Worm (Caenorhabditis elegans): ENCODE results near the gene Y39G8B.1.

The Y39G8B.1 gene

ce11 chrII:14018192-14018591 is 44.6 kb upstream of the Y39G8B.1 start (continued):
- TF ChIP-seq snpc-1.1 (tag; optimal IDR thresholded peaks at IDR 0.05; ENCODE audit: insufficient read depth) (peak; percentile 99), lag-1 (GFP tag; IDR thresholded peaks at IDR 0.05) (no peak), F39B2.1 (GFP tag; IDR thresholded peaks at IDR 0.05) (no peak), cebp-2 (GFP tag; IDR thresholded peaks at IDR 0.05) (no peak), C06A6.2 (GFP tag; conservative IDR thresholded peaks at IDR 0.05) (0 out of 2 replicates have a peak, but pooled peaks have one; percentile 27), ztf-3 (GFP tag; optimal IDR thresholded peaks at IDR 0.05) (peak; percentile 43), ama-1 (optimal IDR thresholded peaks at IDR 0.05) (peak; percentile 99), ama-1 (GFP tag; optimal IDR thresholded peaks at IDR 0.05) (peak; percentile 5 to 38), ceh-79 (tag; optimal IDR thresholded peaks at IDR 0.05) (no peak), F10E7.11 (tag; optimal IDR thresholded peaks at IDR 0.05) (peak; percentile 40), F37B4.10 (GFP tag; IDR thresholded peaks at IDR 0.05) (no peak), nfya-1 (tag; optimal IDR thresholded peaks at IDR 0.05; ENCODE audit: borderline replicate concordance, insufficient read depth) (no peak), F57C9.4 (tag; optimal IDR thresholded peaks at IDR 0.05) (peak; percentile 32), repo-1 (tag; optimal IDR thresholded peaks at IDR 0.05) (peak; percentile 95), nfya-2 (GFP tag; IDR thresholded peaks at IDR 0.05) (no peak), mes-4 (tag; optimal IDR thresholded peaks at IDR 0.05) (peak; percentile 69), nhr-120 (GFP tag; IDR thresholded peaks at IDR 0.05) (no peak), ztf-28 (GFP tag; IDR thresholded peaks at IDR 0.05) (no peak), ZK185.1 (tag; optimal IDR thresholded peaks at IDR 0.05; ENCODE audit: poor library complexity, severe bottlenecking) (peak; percentile 39), let-607 (tag; optimal IDR thresholded peaks at IDR 0.05) (peak; percentile 29 to 58), mcd-1 (GFP tag; IDR thresholded peaks at IDR 0.05) (peak; percentile 92), hlh-26 (GFP tag; conservative IDR thresholded peaks at IDR 0.05) (no peak), B0019.2 (GFP tag; conservative IDR thresholded peaks at IDR 0.05) (no peak), lin-35 (GFP tag; optimal IDR thresholded peaks at IDR 0.05) (peak in 2 of 3 experiments; percentile 18 to 75), egl-18 (GFP tag; IDR thresholded peaks at IDR 0.05) (no peak), lsl-1 (GFP tag; optimal IDR thresholded peaks at IDR 0.05) (peak; percentile 80), atf-7 (tag; optimal IDR thresholded peaks at IDR 0.05) (peak; percentile 78), fkh-3 (tag; optimal IDR thresholded peaks at IDR 0.05) (peak; percentile 28), athp-1 (tag; optimal IDR thresholded peaks at IDR 0.05) (peak; percentile 64), ccch-3 (GFP tag; optimal IDR thresholded peaks at IDR 0.05) (no peak), akir-1 (GFP tag; optimal IDR thresholded peaks at IDR 0.05) (peak; percentile 52), unc-62 (GFP tag; optimal IDR thresholded peaks at IDR 0.05) (no peak), hsf-1 (GFP tag; IDR thresholded peaks at IDR 0.05) (peak; percentile 60; the same call in 1 of the 2 replicates), D2030.7 (GFP tag; IDR thresholded peaks at IDR 0.05) (peak; percentile 96), F52B5.7 (tag; optimal IDR thresholded peaks at IDR 0.05) (peak; percentile 72), snpc-3.4 (tag; optimal IDR thresholded peaks at IDR 0.05) (peak; percentile 98), bed-1 (GFP tag; IDR thresholded peaks at IDR 0.05) (no peak), F57A8.1 (GFP tag; optimal IDR thresholded peaks at IDR 0.05) (no peak), aptf-2 (GFP tag; conservative IDR thresholded peaks at IDR 0.05) (no peak), F22D6.2 (tag; optimal IDR thresholded peaks at IDR 0.05) (peak; percentile 54), attf-5 (GFP tag; optimal IDR thresholded peaks at IDR 0.05) (peak; percentile 12), gei-17 (GFP tag; optimal IDR thresholded peaks at IDR 0.05) (peak; percentile 81), Y79H2A.3 (GFP tag; conservative IDR thresholded peaks at IDR 0.05) (peak; percentile 62; the same call in 1 of the 2 replicates), xnd-1 (tag; optimal IDR thresholded peaks at IDR 0.05) (peak; percentile 69), zim-3 (tag; optimal IDR thresholded peaks at IDR 0.05) (peak; percentile 41), C17E4.6 (GFP tag; IDR thresholded peaks at IDR 0.05) (peak; percentile 74; the same call in 1 of the 2 replicates), Y95B8A.8 (GFP tag; IDR thresholded peaks at IDR 0.05) (peak; percentile 10; the same call in 1 of the 2 replicates), madf-10 (tag; optimal IDR thresholded peaks at IDR 0.05) (peak; percentile 48), ceh-100 (GFP tag; IDR thresholded peaks at IDR 0.05) (peak; percentile 80)
